Fruit fly (Drosophila melanogaster) whole organism, wandering third instar larva: ENCODE data around the gene Pkcdelta.

Experiments
- Abd-B ChIP-seq: fragments of >200 bp; optimal IDR thresholded peaks from 2 replicates; lab custom pipeline; 2017; ENCODE audit warnings: missing biosample characterization, missing genetic modification characterization
- Dfd ChIP-seq: fragments of >200 bp; optimal IDR thresholded peaks from 2 replicates; lab custom pipeline; 2017; ENCODE audit warnings: missing biosample characterization, missing genetic modification characterization
- N ChIP-seq: fragments of >200 bp; optimal IDR thresholded peaks from 2 replicates; lab custom pipeline; 2018; ENCODE audit warnings: missing biosample characterization, missing external identifiers, missing genetic modification characterization
- Rel ChIP-seq, 2 experiments: fragments of 200-800 bp; sonication (Bioruptor generic) in 1 of 2; optimal IDR thresholded peaks; 2 replicates in 1 of 2; 3 replicates in 1 of 2; lab custom pipeline; 2016 to 2019; ENCODE audit warnings: mild to moderate bottlenecking in 2 of 2, missing biosample characterization in 2 of 2, missing genetic modification characterization in 2 of 2, moderate library complexity in 1 of 2
- br ChIP-seq: fragments of 200-800 bp; sonication (Bioruptor generic); optimal IDR thresholded peaks from 2 replicates; lab custom pipeline; 2016; ENCODE audit warnings: missing biosample characterization, missing genetic modification characterization
- dmrt93B ChIP-seq: fragments of 200-800 bp; sonication (Bioruptor generic); optimal IDR thresholded peaks from 2 replicates; lab custom pipeline; 2018; ENCODE audit warnings: missing biosample characterization, mild to moderate bottlenecking, missing genetic modification characterization
- dsf ChIP-seq: sonication (Bioruptor generic); optimal IDR thresholded peaks from 2 replicates; lab custom pipeline; 2016; ENCODE audit warnings: missing biosample characterization, missing genetic modification characterization, borderline replicate concordance
- foxo ChIP-seq, 2 experiments: fragments of 200-800 bp; sonication (Bioruptor generic); optimal IDR thresholded peaks; 2 replicates in 1 of 2; 3 replicates in 1 of 2; lab custom pipeline; 2016 to 2017; ENCODE audit warnings: missing biosample characterization in 2 of 2, missing genetic modification characterization in 2 of 2
- jim ChIP-seq: fragments of 175-275, 200-325 bp; sonication (Bioruptor generic); optimal IDR thresholded peaks from 2 replicates; lab custom pipeline; 2016; ENCODE audit warnings: missing biosample characterization, mild to moderate bottlenecking, missing genetic modification characterization
- psq ChIP-seq: fragments of 200-800 bp; sonication (Bioruptor generic); optimal IDR thresholded peaks from 3 replicates; lab custom pipeline; 2017; ENCODE audit warnings: missing biosample characterization, mild to moderate bottlenecking, missing genetic modification characterization, moderate library complexity
- tai ChIP-seq: sonication (Bioruptor generic); optimal IDR thresholded peaks from 2 replicates; lab custom pipeline; 2016; ENCODE audit warnings: missing biosample characterization, missing genetic modification characterization

DNA sequence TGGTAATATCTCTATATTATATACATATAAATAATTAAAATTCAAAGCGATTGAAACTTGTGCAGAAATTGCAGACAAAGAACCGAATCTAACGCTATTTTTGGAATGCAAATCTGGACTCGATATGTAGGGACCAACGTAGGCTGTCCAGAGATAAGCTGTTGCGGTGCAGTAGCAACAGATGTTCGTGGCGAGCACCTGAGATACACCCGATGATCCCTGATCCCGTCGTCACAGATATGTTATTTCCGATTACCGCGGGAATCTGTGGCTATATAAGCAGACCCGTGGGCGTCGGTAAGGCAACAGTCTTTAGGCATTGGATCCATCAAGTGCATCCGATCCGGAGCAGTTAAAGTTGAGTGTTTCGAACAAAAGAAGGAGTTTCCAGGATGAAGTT is 58.0 kb downstream of the Pkcdelta start, which contains the start of gene Lsp1alpha:
- no peak for TF ChIP-seq Rel (GFP tag; optimal IDR thresholded peaks at IDR 0.05; lab: Kevin White, UChicago)
- TF ChIP-seq Rel (tag; optimal IDR thresholded peaks at IDR 0.05; lab: Kevin White, UChicago) = no peak
- TF ChIP-seq dsf (GFP tag; lab: Kevin White, UChicago) = no peak
- no peak for TF ChIP-seq psq (GFP tag; lab: Kevin White, UChicago)
- no peak for TF ChIP-seq N (GFP tag; lab: Kevin White, UChicago)
- TF ChIP-seq jim (GFP tag; lab: Kevin White, UChicago) = no peak
- TF ChIP-seq tai = no peak
- no peak for TF ChIP-seq br
- no peak for TF ChIP-seq dmrt93B (GFP tag; lab: Kevin White, UChicago)
- TF ChIP-seq Abd-B (GFP tag; lab: Kevin White, UChicago) = no peak
- no peak for TF ChIP-seq foxo (GFP tag; optimal IDR thresholded peaks at IDR 0.05; lab: Kevin White, UChicago)
- no peak for TF ChIP-seq Dfd (GFP tag; lab: Kevin White, UChicago)
